Fruit fly (Drosophila melanogaster) whole organism, embryonic: Measurements from ENCODE around the gene Tre1.

ENCODE experiments used
- Ada2b ChIP-seq: fragments of 200-800 bp; sonication (Bioruptor generic); IDR thresholded peaks from 2 replicates; pipeline ENCODE4 v1.3.6; 2022; ENCODE audit warnings: missing biosample characterization, missing genetic modification characterization
- Atf6 ChIP-seq: fragments of 200-800 bp; sonication (Bioruptor generic); IDR thresholded peaks from 2 replicates; pipeline ENCODE4 v1.3.6; 2022; ENCODE audit warnings: missing biosample characterization, missing genetic modification characterization
- C15 ChIP-seq: fragments of 200-800 bp; sonication (Bioruptor generic); IDR thresholded peaks from 3 replicates; pipeline ENCODE4 v1.3.6; 2022; ENCODE audit warnings: missing biosample characterization, missing genetic modification characterization
- CG10462 ChIP-seq: fragments of 200-800 bp; sonication (Bioruptor generic); optimal IDR thresholded peaks from 2 replicates; lab custom pipeline; 2016; ENCODE audit warnings: missing biosample characterization, missing genetic modification characterization
- CG10543 ChIP-seq: fragments of 200-800 bp; sonication (Bioruptor generic); optimal IDR thresholded peaks from 3 replicates; lab custom pipeline; 2017; ENCODE audit warnings: missing biosample characterization, mild to moderate bottlenecking, missing genetic modification characterization, moderate library complexity
- CG10565 ChIP-seq: fragments of 200-800 bp; sonication (Bioruptor generic); optimal IDR thresholded peaks from 3 replicates; lab custom pipeline; 2016; ENCODE audit warnings: missing biosample characterization, mild to moderate bottlenecking, missing genetic modification characterization
- CG15601 ChIP-seq: fragments of 200-800 bp; sonication (Bioruptor generic); optimal IDR thresholded peaks from 3 replicates; lab custom pipeline; 2019; ENCODE audit warnings: missing biosample characterization, mild to moderate bottlenecking, missing genetic modification characterization, moderate library complexity
- CG16779 ChIP-seq: fragments of 200-800 bp; sonication (Bioruptor generic); IDR thresholded peaks from 2 replicates; pipeline ENCODE4 v1.3.6; 2022; ENCODE audit warnings: missing biosample characterization, missing genetic modification characterization
- CG17612 ChIP-seq: fragments of 200-800 bp; sonication (Bioruptor generic); IDR thresholded peaks from 2 replicates; pipeline ENCODE4 v1.3.6; 2022; ENCODE audit warnings: missing biosample characterization, missing genetic modification characterization
- CG1792 ChIP-seq: fragments of 200-800 bp; sonication (Bioruptor generic); optimal IDR thresholded peaks from 2 replicates; lab custom pipeline; 2016; ENCODE audit warnings: missing biosample characterization, missing genetic modification characterization
- CG32532 ChIP-seq: fragments of 200-800 bp; sonication (Bioruptor generic); IDR thresholded peaks from 2 replicates; pipeline ENCODE4 v1.3.6; 2022; ENCODE audit warnings: missing biosample characterization, missing genetic modification characterization
- CG34376 ChIP-seq: fragments of 200-800 bp; sonication (Bioruptor generic); optimal IDR thresholded peaks from 2 replicates; lab custom pipeline; 2018; ENCODE audit warnings: missing biosample characterization, mild to moderate bottlenecking, missing genetic modification characterization
- CG34422 ChIP-seq: fragments of 200-800 bp; sonication (Bioruptor generic); IDR thresholded peaks from 3 replicates; pipeline ENCODE4 v1.3.6; 2022; ENCODE audit warnings: missing biosample characterization, missing genetic modification characterization
- CG4282 ChIP-seq: fragments of 200-800 bp; sonication (Bioruptor generic); optimal IDR thresholded peaks from 2 replicates; lab custom pipeline; 2016; ENCODE audit warnings: missing biosample characterization, missing genetic modification characterization
- CG4328 ChIP-seq: fragments of 200-800 bp; sonication (Bioruptor generic); optimal IDR thresholded peaks from 3 replicates; lab custom pipeline; 2017; ENCODE audit warnings: missing biosample characterization, missing genetic modification reagents, missing genetic modification characterization
- CG4617 ChIP-seq: fragments of 200-800 bp; sonication (Bioruptor generic); optimal IDR thresholded peaks from 3 replicates; lab custom pipeline; 2016; ENCODE audit warnings: missing biosample characterization, missing genetic modification characterization, borderline replicate concordance
- CG6683 ChIP-seq: fragments of 200-800 bp; sonication (Bioruptor generic); optimal IDR thresholded peaks from 2 replicates; lab custom pipeline; 2017; ENCODE audit warnings: missing biosample characterization, mild to moderate bottlenecking, missing genetic modification characterization, missing genetic modification reagents
- CG6689 ChIP-seq: fragments of 200-800 bp; sonication (Bioruptor generic); IDR thresholded peaks from 2 replicates; pipeline ENCODE4 v1.3.6; 2022; ENCODE audit warnings: missing biosample characterization, missing genetic modification characterization
- CG6765 ChIP-seq: fragments of 200-800 bp; sonication (Bioruptor generic); optimal IDR thresholded peaks from 3 replicates; lab custom pipeline; 2017; ENCODE audit warnings: missing biosample characterization, mild to moderate bottlenecking, missing genetic modification characterization
- CG6813 ChIP-seq: fragments of 200-800 bp; sonication (Bioruptor generic); optimal IDR thresholded peaks from 2 replicates; lab custom pipeline; 2017; ENCODE audit warnings: missing biosample characterization, missing genetic modification characterization, mild to moderate bottlenecking, moderate library complexity, missing genetic modification reagents
- CG8765 ChIP-seq: fragments of 200-800 bp; sonication (Bioruptor generic); IDR thresholded peaks from 2 replicates; pipeline ENCODE4 v1.3.6; 2022; ENCODE audit warnings: missing biosample characterization, missing genetic modification characterization
- CG9727 ChIP-seq: fragments of 200-800 bp; sonication (Bioruptor generic); optimal IDR thresholded peaks from 3 replicates; lab custom pipeline; 2017; ENCODE audit warnings: missing biosample characterization, mild to moderate bottlenecking, missing genetic modification characterization
- E2f2 ChIP-seq: fragments of 200-800 bp; sonication (Bioruptor generic); IDR thresholded peaks from 2 replicates; pipeline ENCODE4 v1.3.6; 2022; ENCODE audit warnings: missing biosample characterization, missing genetic modification characterization
- Fer3 ChIP-seq: fragments of 200-800 bp; sonication (Bioruptor generic); optimal IDR thresholded peaks from 2 replicates; lab custom pipeline; 2018; ENCODE audit warnings: missing biosample characterization, mild to moderate bottlenecking, missing genetic modification characterization, moderate library complexity
- Hand ChIP-seq: fragments of 200-800 bp; sonication (Bioruptor generic); optimal IDR thresholded peaks from 2 replicates; lab custom pipeline; 2017; ENCODE audit warnings: mild to moderate bottlenecking, missing biosample characterization, missing genetic modification reagents, missing genetic modification characterization
- MTF-1 ChIP-seq: fragments of 200-800 bp; sonication (Bioruptor generic); optimal IDR thresholded peaks from 2 replicates; lab custom pipeline; 2018; ENCODE audit warnings: missing biosample characterization, mild to moderate bottlenecking, missing genetic modification characterization, borderline replicate concordance
- Med ChIP-seq: fragments of 200-800 bp; sonication (Bioruptor generic); peaks from one replicate; lab custom pipeline; 2016; ENCODE audit warnings: missing biosample characterization, missing genetic modification characterization, mild to moderate bottlenecking, inconsistent platforms, moderate library complexity
- Myb ChIP-seq: fragments of 200-800 bp; sonication (Bioruptor generic); optimal IDR thresholded peaks from 2 replicates; lab custom pipeline; 2016; ENCODE audit warnings: missing biosample characterization, missing genetic modification characterization
- Sry-δ ChIP-seq: fragments of 200-800 bp; sonication (Bioruptor generic); optimal IDR thresholded peaks from 2 replicates; lab custom pipeline; 2016; ENCODE audit warnings: missing biosample characterization, missing genetic modification characterization
- Stat92E ChIP-seq, 3 experiments: fragments of >200 bp in 2 of 3; fragments of 200-800 bp in 1 of 3; sonication (Bioruptor generic) in 1 of 3; optimal IDR thresholded peaks; 2 replicates each; lab custom pipeline; 2017 to 2019; ENCODE audit warnings: missing biosample characterization in 3 of 3, missing genetic modification characterization in 3 of 3, mild to moderate bottlenecking in 1 of 3, moderate library complexity in 1 of 3
- Trl ChIP-seq, 3 experiments: fragments of >200 bp in 2 of 3; fragments of 200-800 bp in 1 of 3; sonication (Bioruptor generic) in 1 of 3; optimal IDR thresholded peaks; 2 replicates in 1 of 3; 3 replicates in 2 of 3; lab custom pipeline; 2016 to 2017; ENCODE audit warnings: missing biosample characterization in 1 of 3, missing genetic modification characterization in 1 of 3
- bab2 ChIP-seq: fragments of 200-800 bp; sonication (Bioruptor generic); optimal IDR thresholded peaks from 2 replicates; lab custom pipeline; 2016; ENCODE audit warnings: missing biosample characterization, missing genetic modification characterization
- btn ChIP-seq: fragments of 200-800 bp; sonication (Bioruptor generic); optimal IDR thresholded peaks from 2 replicates; lab custom pipeline; 2016; ENCODE audit warnings: missing biosample characterization, missing genetic modification characterization
- cg ChIP-seq: fragments of 200-800 bp; sonication (Bioruptor generic); optimal IDR thresholded peaks from 3 replicates; lab custom pipeline; 2019; ENCODE audit warnings: missing biosample characterization, mild to moderate bottlenecking, missing genetic modification characterization, moderate library complexity
- corto ChIP-seq: fragments of 200-800 bp; sonication (Bioruptor generic); optimal IDR thresholded peaks from 2 replicates; lab custom pipeline; 2016; ENCODE audit warnings: missing biosample characterization, mild to moderate bottlenecking, missing genetic modification characterization, moderate library complexity
- cwo ChIP-seq: fragments of 200-800 bp; sonication (Bioruptor generic); optimal IDR thresholded peaks from 3 replicates; lab custom pipeline; 2017; ENCODE audit warnings: missing biosample characterization, missing genetic modification characterization, mild to moderate bottlenecking, moderate library complexity, missing genetic modification reagents
- dimm ChIP-seq: fragments of 200-800 bp; sonication (Bioruptor generic); IDR thresholded peaks from 2 replicates; pipeline ENCODE4 v1.3.6; 2022; ENCODE audit warnings: missing biosample characterization, missing genetic modification characterization
- dm ChIP-seq: fragments of 200-800 bp; sonication (Bioruptor generic); optimal IDR thresholded peaks from 3 replicates; lab custom pipeline; 2016; ENCODE audit warnings: missing biosample characterization, missing genetic modification characterization
- dpn ChIP-seq, 2 experiments: fragments of 200-800 bp; sonication (Bioruptor generic); optimal IDR thresholded peaks; 3 replicates each; lab custom pipeline; 2016; ENCODE audit warnings: missing biosample characterization in 2 of 2, missing genetic modification characterization in 2 of 2
- eve ChIP-seq, 2 experiments: fragments of >200 bp; optimal IDR thresholded peaks; 2 replicates each; lab custom pipeline; 2017; ENCODE audit warnings: missing biosample characterization in 2 of 2, missing genetic modification characterization in 2 of 2
- ewg ChIP-seq: fragments of 200-800 bp; sonication (Bioruptor generic); optimal IDR thresholded peaks from 3 replicates; lab custom pipeline; 2017; ENCODE audit warnings: mild to moderate bottlenecking, missing biosample characterization, missing genetic modification reagents, missing genetic modification characterization
- fd102C ChIP-seq: fragments of 200-800 bp; sonication (Bioruptor generic); optimal IDR thresholded peaks from 2 replicates; lab custom pipeline; 2018; ENCODE audit warnings: missing biosample characterization, mild to moderate bottlenecking, missing genetic modification characterization, moderate library complexity
- fd64A ChIP-seq: fragments of 200-800 bp; sonication (Bioruptor generic); optimal IDR thresholded peaks from 3 replicates; lab custom pipeline; 2018; ENCODE audit warnings: missing biosample characterization, mild to moderate bottlenecking, missing genetic modification characterization
- insv ChIP-seq, 2 experiments: fragments of 200-800 bp; sonication (Bioruptor generic); optimal IDR thresholded peaks; 3 replicates each; lab custom pipeline; 2016 to 2018; ENCODE audit warnings: missing biosample characterization in 2 of 2, missing genetic modification characterization in 2 of 2
- mirr ChIP-seq: fragments of 200-800 bp; sonication (Bioruptor generic); optimal IDR thresholded peaks from 3 replicates; lab custom pipeline; 2018; ENCODE audit warnings: missing biosample characterization, mild to moderate bottlenecking, missing genetic modification characterization
- nerfin-1 ChIP-seq: fragments of 200-800 bp; sonication (Bioruptor generic); optimal IDR thresholded peaks from 3 replicates; lab custom pipeline; 2019; ENCODE audit warnings: missing biosample characterization, mild to moderate bottlenecking, missing genetic modification characterization, moderate library complexity
- repo ChIP-seq: fragments of 200-800 bp; sonication (Bioruptor generic); optimal IDR thresholded peaks from 2 replicates; lab custom pipeline; 2016; ENCODE audit warnings: missing biosample characterization, missing genetic modification characterization
- sob ChIP-seq: fragments of 200-800 bp; sonication (Bioruptor generic); IDR thresholded peaks from 2 replicates; pipeline ENCODE4 v1.3.6; 2022; ENCODE audit warnings: missing biosample characterization, missing genetic modification characterization
- sqz ChIP-seq: fragments of 200-800 bp; sonication (Bioruptor generic); optimal IDR thresholded peaks from 3 replicates; lab custom pipeline; 2018; ENCODE audit warnings: missing biosample characterization, mild to moderate bottlenecking, missing genetic modification characterization
- vvl ChIP-seq: fragments of 200-800 bp; sonication (Bioruptor generic); IDR thresholded peaks from 2 replicates; pipeline ENCODE4 v1.3.6; 2022; ENCODE audit warnings: missing biosample characterization, missing genetic modification characterization

Tre1 gene

dm6 chrX:5664222-5664621 is 15.6 kb downstream of the Tre1 start:
- TF ChIP-seq C15 (GFP tag; lab: Robert Waterston, UW) (no peak), Stat92E (GFP tag; optimal IDR thresholded peaks at IDR 0.05; lab: Kevin White, UChicago) (no peak), Fer3 (tag; lab: Kevin White, UChicago) (peak; percentile 10), CG4328 (GFP tag; lab: Kevin White, UChicago) (peak; percentile 62), sqz (no peak), Atf6 (0 out of 2 replicates have a peak, but pooled peaks have one; percentile 36), Myb (GFP tag; lab: Kevin White, UChicago) (no peak), fd102C (GFP tag; lab: Kevin White, UChicago) (no peak), CG34376 (peak; percentile 87), btn (no peak), CG4282 (GFP tag; lab: Kevin White, UChicago) (no peak), ewg (GFP tag; lab: Kevin White, UChicago) (peak; percentile 42), dimm (GFP tag; lab: Robert Waterston, UW) (no peak), bab2 (GFP tag; lab: Kevin White, UChicago) (no peak), cg (GFP tag; lab: Kevin White, UChicago) (peak; percentile 21), Sry-δ (no peak), CG1792 (GFP tag; lab: Kevin White, UChicago) (no peak), insv (GFP tag; optimal IDR thresholded peaks at IDR 0.05; lab: Kevin White, UChicago) (peak in 1 of 2 experiments; percentile 15), nerfin-1 (tag; lab: Kevin White, UChicago) (peak; percentile 93), eve (GFP tag; optimal IDR thresholded peaks at IDR 0.05; lab: Kevin White, UChicago) (no peak), CG34422 (GFP tag; lab: Robert Waterston, UW) (0 out of 3 replicates have a peak, but pooled peaks have one; percentile 11), Med (peak; percentile 56), CG15601 (tag; lab: Kevin White, UChicago) (no peak), dpn (GFP tag; optimal IDR thresholded peaks at IDR 0.05; lab: Kevin White, UChicago) (no peak), fd64A (GFP tag; lab: Kevin White, UChicago) (peak; percentile 1), CG10462 (GFP tag; lab: Kevin White, UChicago) (no peak), Ada2b (GFP tag; lab: Robert Waterston, UW) (no peak), repo (GFP tag; lab: Kevin White, UChicago) (no peak), CG9727 (GFP tag; lab: Kevin White, UChicago) (peak; percentile 21), Hand (GFP tag; lab: Kevin White, UChicago) (peak; percentile 70), CG6813 (GFP tag; lab: Kevin White, UChicago) (peak; percentile 69), dm (GFP tag; lab: Kevin White, UChicago) (no peak), corto (no peak), sob (no peak), CG8765 (GFP tag; lab: Robert Waterston, UW) (no peak), vvl (GFP tag; lab: Robert Waterston, UW) (peak; percentile 46; the same call in 1 of the 2 replicates), CG10543 (peak; percentile 67), CG10565 (GFP tag; lab: Kevin White, UChicago) (no peak), CG32532 (peak; percentile 35; the same call in 1 of the 2 replicates), CG17612 (GFP tag; lab: Robert Waterston, UW) (no peak), CG6683 (GFP tag; lab: Kevin White, UChicago) (peak; percentile 39), CG16779 (GFP tag; lab: Robert Waterston, UW) (0 out of 2 replicates have a peak, but pooled peaks have one; percentile 10), CG4617 (GFP tag; lab: Kevin White, UChicago) (no peak), MTF-1 (GFP tag; lab: Kevin White, UChicago) (peak; percentile 46), CG6689 (GFP tag; lab: Robert Waterston, UW) (no peak), mirr (peak; percentile 72), Trl (optimal IDR thresholded peaks at IDR 0.05; lab: Kevin White, UChicago) (peak in 1 of 2 experiments; percentile 61), Trl (GFP tag; optimal IDR thresholded peaks at IDR 0.05; lab: Kevin White, UChicago) (no peak), cwo (GFP tag; lab: Kevin White, UChicago) (no peak), CG6765 (GFP tag; lab: Kevin White, UChicago) (peak; percentile 72), E2f2 (0 out of 2 replicates have a peak, but pooled peaks have one; percentile 13)
